Fruit fly (Drosophila melanogaster) whole organism, prepupa: ENCODE results near the gene Or85f.

ENCODE experiments used
- Blimp-1 ChIP-seq: fragments of 200-800 bp; sonication (Bioruptor generic); optimal IDR thresholded peaks from 3 replicates; lab custom pipeline; 2017; ENCODE audit warnings: missing biosample characterization, missing genetic modification characterization, mild to moderate bottlenecking, moderate library complexity, missing genetic modification reagents
- CG10631 ChIP-seq: fragments of 200-800 bp; sonication (Bioruptor generic); optimal IDR thresholded peaks from 2 replicates; lab custom pipeline; 2016; ENCODE audit warnings: missing biosample characterization, missing genetic modification characterization
- CG10669 ChIP-seq: fragments of 200-800 bp; sonication (Bioruptor generic); optimal IDR thresholded peaks from 3 replicates; lab custom pipeline; 2018; ENCODE audit warnings: missing biosample characterization, mild to moderate bottlenecking, missing genetic modification characterization, moderate library complexity
- CG11294 ChIP-seq: fragments of 200-800 bp; sonication (Bioruptor generic); IDR thresholded peaks from 2 replicates; pipeline ENCODE4 v1.3.6; 2022; ENCODE audit warnings: missing biosample characterization, missing genetic modification characterization
- CG11762 ChIP-seq: fragments of 200-800 bp; sonication (Bioruptor generic); optimal IDR thresholded peaks from 3 replicates; lab custom pipeline; 2016; ENCODE audit warnings: missing biosample characterization, missing genetic modification characterization; ENCODE audit not compliant: insufficient read depth
- CG11902 ChIP-seq: fragments of 200-800 bp; sonication (Bioruptor generic); optimal IDR thresholded peaks from 3 replicates; lab custom pipeline; 2016; ENCODE audit warnings: missing biosample characterization, missing genetic modification characterization
- CG15336 ChIP-seq: fragments of 200-800 bp; sonication (Bioruptor generic); IDR thresholded peaks from 2 replicates; pipeline ENCODE4 v1.3.6; 2022; ENCODE audit warnings: missing biosample characterization, missing genetic modification characterization
- CG1621 ChIP-seq: fragments of 200-800 bp; sonication (Bioruptor generic); optimal IDR thresholded peaks from 3 replicates; lab custom pipeline; 2018; ENCODE audit warnings: missing biosample characterization, mild to moderate bottlenecking, missing genetic modification characterization
- CG16779 ChIP-seq: fragments of 200-800 bp; sonication (Bioruptor generic); optimal IDR thresholded peaks from 3 replicates; lab custom pipeline; 2017; ENCODE audit warnings: missing biosample characterization, mild to moderate bottlenecking, missing genetic modification characterization
- CG3032 ChIP-seq: fragments of 200-800 bp; optimal IDR thresholded peaks from 2 replicates; lab custom pipeline; 2019; ENCODE audit warnings: missing biosample characterization, mild to moderate bottlenecking, missing genetic modification characterization, moderate library complexity
- CG31627 ChIP-seq: fragments of 200-800 bp; sonication (Bioruptor generic); optimal IDR thresholded peaks from 3 replicates; lab custom pipeline; 2016; ENCODE audit warnings: missing biosample characterization, missing genetic modification characterization
- CG32006 ChIP-seq: fragments of 200-800 bp; sonication (Bioruptor generic); optimal IDR thresholded peaks from 3 replicates; lab custom pipeline; 2017; ENCODE audit warnings: missing biosample characterization, mild to moderate bottlenecking, missing genetic modification characterization
- CG34406 ChIP-seq: fragments of 200-800 bp; sonication (Bioruptor generic); optimal IDR thresholded peaks from 3 replicates; lab custom pipeline; 2016; ENCODE audit warnings: missing biosample characterization, missing genetic modification characterization
- CG3919 ChIP-seq: fragments of 200-800 bp; sonication (Bioruptor generic); optimal IDR thresholded peaks from 3 replicates; lab custom pipeline; 2016; ENCODE audit warnings: missing biosample characterization, missing genetic modification characterization
- CG4318 ChIP-seq: fragments of 200-800 bp; sonication (Bioruptor generic); optimal IDR thresholded peaks from 3 replicates; lab custom pipeline; 2017; ENCODE audit warnings: missing biosample characterization, mild to moderate bottlenecking, missing genetic modification characterization
- CG6163 ChIP-seq: fragments of 200-800 bp; sonication (Bioruptor generic); IDR thresholded peaks from 3 replicates; pipeline ENCODE4 v1.3.6; 2022; ENCODE audit warnings: missing biosample characterization, missing genetic modification characterization
- CG6276 ChIP-seq: fragments of 200-800 bp; sonication (Bioruptor generic); optimal IDR thresholded peaks from 2 replicates; lab custom pipeline; 2017; ENCODE audit warnings: missing biosample characterization, mild to moderate bottlenecking, missing genetic modification characterization
- CG6792 ChIP-seq: fragments of 200-800 bp; sonication (Bioruptor generic); optimal IDR thresholded peaks from 3 replicates; lab custom pipeline; 2016; ENCODE audit warnings: missing biosample characterization, missing genetic modification characterization
- CG6854 ChIP-seq: fragments of 200-800 bp; sonication (Bioruptor generic); optimal IDR thresholded peaks from 2 replicates; lab custom pipeline; 2017; ENCODE audit warnings: missing biosample characterization, mild to moderate bottlenecking, missing genetic modification characterization
- CG7368 ChIP-seq: fragments of 200-800 bp; sonication (Bioruptor generic); optimal IDR thresholded peaks from 3 replicates; lab custom pipeline; 2016; ENCODE audit warnings: missing biosample characterization, missing genetic modification characterization
- CG8119 ChIP-seq: fragments of 200-800 bp; sonication (Bioruptor generic); IDR thresholded peaks from 3 replicates; pipeline ENCODE4 v1.3.6; 2022; ENCODE audit warnings: missing biosample characterization, missing genetic modification characterization
- CG8319 ChIP-seq: fragments of 200-800 bp; sonication (Bioruptor generic); optimal IDR thresholded peaks from 3 replicates; lab custom pipeline; 2016; ENCODE audit warnings: missing biosample characterization, missing genetic modification characterization
- CG8632 ChIP-seq: fragments of 200-800 bp; sonication (Bioruptor generic); optimal IDR thresholded peaks from 3 replicates; lab custom pipeline; 2016; ENCODE audit warnings: missing biosample characterization, missing genetic modification characterization
- CG9139 ChIP-seq: fragments of 200-800 bp; sonication (Bioruptor generic); optimal IDR thresholded peaks from 3 replicates; lab custom pipeline; 2017; ENCODE audit warnings: missing biosample characterization, mild to moderate bottlenecking, missing genetic modification characterization
- Eip75B ChIP-seq: fragments of 200-800 bp; sonication (Bioruptor generic); optimal IDR thresholded peaks from 3 replicates; lab custom pipeline; 2016; ENCODE audit warnings: missing biosample characterization, missing genetic modification characterization
- Eip78C ChIP-seq: fragments of 200-800 bp; sonication (Bioruptor generic); peaks from one replicate; lab custom pipeline; 2016; ENCODE audit warnings: missing biosample characterization, missing genetic modification characterization
- Eip93F ChIP-seq: fragments of 200-800 bp; sonication (Bioruptor generic); optimal IDR thresholded peaks from 2 replicates; lab custom pipeline; 2016; ENCODE audit warnings: missing biosample characterization, mild to moderate bottlenecking, missing genetic modification characterization
- Ets21C ChIP-seq: fragments of 200-800 bp; sonication (Bioruptor generic); optimal IDR thresholded peaks from 3 replicates; lab custom pipeline; 2016; ENCODE audit warnings: missing biosample characterization, missing genetic modification characterization
- Ets96B ChIP-seq: fragments of 200-800 bp; optimal IDR thresholded peaks from 2 replicates; lab custom pipeline; 2019; ENCODE audit warnings: missing biosample characterization, mild to moderate bottlenecking, missing genetic modification characterization, moderate library complexity
- Hr38 ChIP-seq: sonication (Bioruptor generic); optimal IDR thresholded peaks from 2 replicates; lab custom pipeline; 2016; ENCODE audit warnings: missing biosample characterization, missing genetic modification characterization
- Lpt ChIP-seq: fragments of 200-800 bp; sonication (Bioruptor generic); optimal IDR thresholded peaks from 3 replicates; lab custom pipeline; 2016; ENCODE audit warnings: missing biosample characterization, missing genetic modification characterization
- Met ChIP-seq: fragments of 200-800 bp; sonication (Bioruptor generic); optimal IDR thresholded peaks from 3 replicates; lab custom pipeline; 2016; ENCODE audit warnings: missing biosample characterization, missing genetic modification characterization
- Smox ChIP-seq: fragments of 200-800 bp; sonication (Bioruptor generic); optimal IDR thresholded peaks from 3 replicates; lab custom pipeline; 2016; ENCODE audit warnings: missing biosample characterization, missing genetic modification characterization
- Sox14 ChIP-seq: fragments of 200-800 bp; sonication (Bioruptor generic); optimal IDR thresholded peaks from 3 replicates; lab custom pipeline; 2016; ENCODE audit warnings: missing biosample characterization, missing genetic modification characterization
- Sox15 ChIP-seq: fragments of 200-800 bp; sonication (Bioruptor generic); optimal IDR thresholded peaks from 3 replicates; lab custom pipeline; 2016; ENCODE audit warnings: missing biosample characterization, missing genetic modification characterization
- achi ChIP-seq: fragments of 200-800 bp; sonication (Bioruptor generic); optimal IDR thresholded peaks from 3 replicates; lab custom pipeline; 2016; ENCODE audit warnings: missing biosample characterization, missing genetic modification characterization
- acj6 ChIP-seq: fragments of 200-800 bp; sonication (Bioruptor generic); optimal IDR thresholded peaks from 3 replicates; lab custom pipeline; 2016; ENCODE audit warnings: missing biosample characterization, missing genetic modification characterization
- cyc ChIP-seq: fragments of 200-800 bp; sonication (Bioruptor generic); optimal IDR thresholded peaks from 3 replicates; lab custom pipeline; 2016; ENCODE audit warnings: missing biosample characterization, missing genetic modification characterization
- dac ChIP-seq: fragments of 200-800 bp; sonication (Bioruptor generic); optimal IDR thresholded peaks from 2 replicates; lab custom pipeline; 2017; ENCODE audit warnings: missing biosample characterization, mild to moderate bottlenecking, missing genetic modification characterization
- dsx ChIP-seq: fragments of 200-800 bp; optimal IDR thresholded peaks from 3 replicates; lab custom pipeline; 2019; ENCODE audit warnings: missing biosample characterization, mild to moderate bottlenecking, missing genetic modification characterization, moderate library complexity; ENCODE audit not compliant: poor library complexity, severe bottlenecking
- eg ChIP-seq: fragments of 200-800 bp; sonication (Bioruptor generic); IDR thresholded peaks from 3 replicates; pipeline ENCODE4 v1.3.6; 2022; ENCODE audit warnings: missing biosample characterization, missing genetic modification characterization
- fd59A ChIP-seq: fragments of 200-800 bp; sonication (Bioruptor generic); optimal IDR thresholded peaks from 2 replicates; lab custom pipeline; 2017; ENCODE audit warnings: missing biosample characterization, mild to moderate bottlenecking, missing genetic modification characterization, missing genetic modification reagents
- fd85E ChIP-seq: fragments of 200-800 bp; sonication (Bioruptor generic); optimal IDR thresholded peaks from 3 replicates; lab custom pipeline; 2016; ENCODE audit warnings: missing biosample characterization, missing genetic modification characterization
- fkh ChIP-seq: fragments of 200-800 bp; sonication (Bioruptor generic); optimal IDR thresholded peaks from 3 replicates; lab custom pipeline; 2017; ENCODE audit warnings: missing biosample characterization, mild to moderate bottlenecking, missing genetic modification characterization, moderate library complexity
- pdm3 ChIP-seq: fragments of 200-800 bp; sonication (Bioruptor generic); optimal IDR thresholded peaks from 3 replicates; lab custom pipeline; 2016; ENCODE audit warnings: missing biosample characterization, missing genetic modification characterization
- salr ChIP-seq, 2 experiments: fragments of 200-800 bp; sonication (Bioruptor generic); optimal IDR thresholded peaks; 3 replicates each; lab custom pipeline; 2016 to 2018; ENCODE audit warnings: missing biosample characterization in 2 of 2, missing genetic modification characterization in 2 of 2, mild to moderate bottlenecking in 1 of 2
- spab ChIP-seq: fragments of 200-800 bp; sonication (Bioruptor generic); optimal IDR thresholded peaks from 2 replicates; lab custom pipeline; 2017; ENCODE audit warnings: missing biosample characterization, mild to moderate bottlenecking, missing genetic modification characterization, missing genetic modification reagents
- ss ChIP-seq, 2 experiments: fragments of 200-800 bp; sonication (Bioruptor generic); optimal IDR thresholded peaks; 2 replicates in 1 of 2; 3 replicates in 1 of 2; lab custom pipeline; 2017 to 2018; ENCODE audit warnings: mild to moderate bottlenecking in 2 of 2, missing biosample characterization in 2 of 2, missing genetic modification characterization in 2 of 2, moderate library complexity in 1 of 2
- svp ChIP-seq: fragments of 200-800 bp; sonication (Bioruptor generic); peaks from one replicate; lab custom pipeline; 2016; ENCODE audit warnings: missing biosample characterization, missing genetic modification characterization
- topi ChIP-seq: fragments of 200-800 bp; sonication (Bioruptor generic); optimal IDR thresholded peaks from 3 replicates; lab custom pipeline; 2016; ENCODE audit warnings: missing biosample characterization, missing genetic modification characterization

Or85f gene

dm6 chr3R:9428189-9428699 is 30.3 kb downstream of the Or85f start (continued):
- peak in 1 of 2 experiments; percentile 50 for TF ChIP-seq salr (GFP tag; optimal IDR thresholded peaks at IDR 0.05; lab: Kevin White, UChicago)
- TF ChIP-seq Sox14 (GFP tag; lab: Kevin White, UChicago), result no peak
- peak; percentile 74 for TF ChIP-seq CG6854 (GFP tag; lab: Kevin White, UChicago)
- peak; percentile 7 for TF ChIP-seq Met (GFP tag; lab: Kevin White, UChicago)
- peak; percentile 14 for TF ChIP-seq fd85E
- TF ChIP-seq eg, result peak; percentile 71; the same call in 2 of the 3 replicates
- TF ChIP-seq, all 60 proteins: peak for 35

dm6 chr3R:9428988-9429387 is 31.0 kb downstream of the Or85f start:
- peak; percentile 9 for TF ChIP-seq CG3919 (GFP tag; lab: Kevin White, UChicago)
- no peak for TF ChIP-seq CG1621 (tag; lab: Kevin White, UChicago)
- TF ChIP-seq CG10669 (GFP tag; lab: Kevin White, UChicago), result no peak
- TF ChIP-seq achi (GFP tag; lab: Kevin White, UChicago), result peak; percentile 39
- TF ChIP-seq CG10631 (GFP tag; lab: Kevin White, UChicago), result no peak
- TF ChIP-seq CG6792, result peak; percentile 39
- TF ChIP-seq dsx (GFP tag; lab: Kevin White, UChicago), result no peak
- no peak for TF ChIP-seq CG9139
- TF ChIP-seq fkh (GFP tag; lab: Kevin White, UChicago), result peak; percentile 75
- TF ChIP-seq CG15336 (GFP tag; lab: Robert Waterston, UW), result no peak
- no peak for TF ChIP-seq CG6854 (GFP tag; lab: Kevin White, UChicago)
- peak; percentile 63 for TF ChIP-seq Smox (GFP tag; lab: Kevin White, UChicago)
- TF ChIP-seq dac (GFP tag; lab: Kevin White, UChicago), result no peak
- TF ChIP-seq ss (GFP tag; optimal IDR thresholded peaks at IDR 0.05; lab: Kevin White, UChicago), result no peak
- no peak for TF ChIP-seq Sox15 (GFP tag; lab: Kevin White, UChicago)
- no peak for TF ChIP-seq Eip75B (GFP tag; lab: Kevin White, UChicago)
- TF ChIP-seq CG8319 (GFP tag; lab: Kevin White, UChicago), result no peak
- TF ChIP-seq Lpt (GFP tag; lab: Kevin White, UChicago), result no peak
- no peak for TF ChIP-seq spab
- TF ChIP-seq CG11762 (GFP tag; lab: Kevin White, UChicago), result no peak
- no peak for TF ChIP-seq CG6276
- TF ChIP-seq eg, result no peak
- TF ChIP-seq CG7368, result no peak
- TF ChIP-seq pdm3 (GFP tag; lab: Kevin White, UChicago), result no peak
- peak; percentile 19 for TF ChIP-seq acj6 (GFP tag; lab: Kevin White, UChicago)
- TF ChIP-seq Met (GFP tag; lab: Kevin White, UChicago), result peak; percentile 71
- peak; percentile 60 for TF ChIP-seq Sox14 (GFP tag; lab: Kevin White, UChicago)
- no peak for TF ChIP-seq CG3032 (tag; lab: Kevin White, UChicago)
- TF ChIP-seq Blimp-1 (GFP tag; lab: Kevin White, UChicago), result peak; percentile 15
- no peak for TF ChIP-seq CG11902
- TF ChIP-seq svp (GFP tag; lab: Kevin White, UChicago), result peak; percentile 89
- TF ChIP-seq CG4318 (GFP tag; lab: Kevin White, UChicago), result no peak
- TF ChIP-seq CG34406 (GFP tag; lab: Kevin White, UChicago), result peak; percentile 27
- peak; percentile 52; the same call in 2 of the 3 replicates for TF ChIP-seq CG6163 (GFP tag; lab: Robert Waterston, UW)
- peak; percentile 70 for TF ChIP-seq Eip78C (GFP tag; lab: Kevin White, UChicago)
- no peak for TF ChIP-seq CG8632 (GFP tag; lab: Kevin White, UChicago)
- TF ChIP-seq CG32006, result no peak
- peak; percentile 60 for TF ChIP-seq CG31627 (GFP tag; lab: Kevin White, UChicago)
- TF ChIP-seq Hr38, result no peak
- no peak for TF ChIP-seq Ets96B
- peak; percentile 2 for TF ChIP-seq Ets21C (GFP tag; lab: Kevin White, UChicago)
- TF ChIP-seq CG11294 (GFP tag; lab: Robert Waterston, UW), result no peak
- TF ChIP-seq CG16779 (tag; lab: Kevin White, UChicago), result no peak
- TF ChIP-seq CG8119 (GFP tag; lab: Robert Waterston, UW), result no peak
- TF ChIP-seq topi (GFP tag; lab: Kevin White, UChicago), result peak; percentile 56
- peak; percentile 60 for TF ChIP-seq cyc (GFP tag; lab: Kevin White, UChicago)
- TF ChIP-seq fd59A (GFP tag; lab: Kevin White, UChicago), result no peak
- peak; percentile 90 for TF ChIP-seq Eip93F (GFP tag; lab: Kevin White, UChicago)
